Fruit fly (Drosophila melanogaster) whole organism: ENCODE data around the gene Ada2a.

ENCODE experiments used
- CG8478 ChIP-seq: fragments of >200 bp; optimal IDR thresholded peaks from 2 replicates; lab custom pipeline; 2018; ENCODE audit warnings: inconsistent platforms
- EcR ChIP-seq, 2 experiments: fragments of >200 bp; optimal IDR thresholded peaks; 2 replicates each; lab custom pipeline; 2017; ENCODE audit warnings: missing biosample characterization in 2 of 2, missing genetic modification characterization in 2 of 2, missing genetic modification reagents in 2 of 2
- psq ChIP-seq: fragments of >200 bp; optimal IDR thresholded peaks from 2 replicates; lab custom pipeline; 2017

DNA sequence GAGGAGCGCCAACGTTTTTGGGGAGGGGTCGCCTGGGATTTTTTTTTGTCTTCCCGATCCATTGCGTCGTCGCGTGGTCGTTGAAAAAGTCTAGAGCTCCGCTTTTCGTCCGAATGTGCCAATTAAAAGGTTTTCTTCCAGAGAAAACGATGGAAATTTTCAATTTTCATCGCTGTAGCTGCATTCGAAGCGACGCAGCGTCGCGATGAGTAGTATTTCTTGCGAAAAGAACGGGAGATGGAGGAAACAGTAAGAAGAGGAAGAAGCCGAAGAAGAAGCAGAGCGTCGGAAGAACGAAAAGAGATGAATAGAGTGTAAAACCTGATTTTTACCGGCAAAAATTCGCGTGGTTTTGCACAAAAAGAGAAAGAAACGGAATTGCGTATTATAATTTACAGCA, 12.3 kb downstream of the Ada2a start:
- TF ChIP-seq EcR (GFP tag; optimal IDR thresholded peaks at IDR 0.05; lab: Kevin White, UChicago) (no peak), CG8478 (lab: Kevin White, UChicago) (no peak), psq (lab: Kevin White, UChicago) (no peak)
